Worm (Caenorhabditis elegans) whole organism, L1 larva: ENCODE results near the gene str-227.

Experiments
- aha-1 ChIP-seq: fragments of 150-350 bp; optimal IDR thresholded peaks from 2 replicates; lab custom pipeline; 2014; ENCODE audit warnings: missing biosample characterization, missing genetic modification characterization
- dsc-1 ChIP-seq: sonication (generic microtip); optimal IDR thresholded peaks from 2 replicates; lab custom pipeline; 2016; ENCODE audit warnings: mild to moderate bottlenecking, missing genetic modification characterization, missing compliant biosample characterization
- jun-1 ChIP-seq: fragments of 150-350 bp; optimal IDR thresholded peaks from 2 replicates; lab custom pipeline; 2014; ENCODE audit warnings: missing biosample characterization, missing genetic modification reagents, missing genetic modification characterization
- skn-1 ChIP-seq: fragments of 150-350 bp; optimal IDR thresholded peaks from 2 replicates; lab custom pipeline; 2014; ENCODE audit warnings: missing biosample characterization, missing genetic modification characterization

ce11 chrV:3535260-3535659, 17.3 kb downstream of the str-227 start, which contains the start of gene nhr-221:
- TF ChIP-seq aha-1 (tag; lab: Kevin White, UChicago) = no peak
- TF ChIP-seq dsc-1 (tag; lab: Kevin White, UChicago) = no peak
- no peak for TF ChIP-seq jun-1 (tag; lab: Kevin White, UChicago)
- TF ChIP-seq skn-1 = no peak
